Fruit fly (Drosophila melanogaster) S2 (cell line): ENCODE results near the gene CG5112.

Source experiments
- CG8478 ChIP-seq: fragments of >200 bp; optimal IDR thresholded peaks from 2 replicates; lab custom pipeline; 2018
- CTCF ChIP-seq, 2 experiments: fragments of >200 bp; optimal IDR thresholded peaks; 2 replicates each; lab custom pipeline; 2018

DNA sequence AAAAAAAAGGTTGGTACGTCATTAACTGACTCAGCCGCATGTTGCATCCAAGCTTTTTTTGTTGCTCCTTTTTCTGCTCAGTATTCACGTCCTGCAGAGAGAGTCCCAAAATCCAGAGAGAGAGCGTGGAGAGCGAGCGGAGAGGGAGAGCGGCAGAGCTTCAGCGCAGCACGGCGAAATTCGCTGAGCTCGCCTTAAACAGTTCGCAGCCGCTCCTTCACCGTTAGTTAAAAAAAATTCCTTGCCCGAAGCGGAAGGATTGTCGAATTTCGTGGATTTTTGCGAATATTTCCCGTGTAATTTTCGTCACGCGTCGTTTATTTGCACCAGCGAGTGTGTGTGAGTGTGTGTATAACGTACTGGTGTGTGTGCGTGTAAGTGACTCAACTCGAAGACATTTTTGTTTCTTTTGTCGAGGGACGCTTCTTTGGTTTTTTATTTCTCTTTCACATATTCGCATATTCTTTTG lies 26.9 kb downstream of the CG5112 start:
- no peak for TF ChIP-seq CTCF (optimal IDR thresholded peaks at IDR 0.05; lab: Kevin White, UChicago)
- no peak for TF ChIP-seq CG8478 (lab: Kevin White, UChicago)
